ENCODE assay signal across 3 worm cellular contexts in the genomic region with DNA sequence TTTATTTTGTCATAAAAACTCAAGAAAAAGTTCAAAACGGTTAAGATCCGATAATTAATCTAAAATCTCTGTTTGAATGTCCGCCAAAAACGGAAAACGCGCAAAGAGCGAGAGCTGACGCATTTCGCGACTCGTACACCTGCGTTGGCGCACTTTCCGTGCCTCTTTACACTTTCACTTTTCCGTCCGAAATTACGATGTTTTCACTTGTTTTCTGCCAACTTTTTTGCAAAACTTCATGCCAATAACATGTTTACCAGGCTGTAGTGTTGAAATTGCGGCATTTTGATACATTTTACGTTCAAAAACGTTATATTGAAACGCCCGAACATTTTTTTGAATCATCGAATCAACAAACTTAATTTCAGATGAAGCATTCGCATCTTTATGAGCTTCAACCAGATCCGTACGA.
TF ChIP-seq lines count a peak whose summit lies in the region.

A gene (plus strand): TSS at position 369 of the 412 bp plus-strand sequence.

TF ChIP-seq in whole organism, L1 larva, 84 proteins besides CTCF, POLR2A, EP300 and RAD21 (continued from another document and continues in another):
- TF ChIP-seq nhr-77 (tag; optimal IDR thresholded peaks at IDR 0.05; lab: Kevin White, UChicago) (peak; percentile 88), ces-1 (GFP tag; optimal IDR thresholded peaks at IDR 0.05; lab: Kevin White, UChicago) (no peak), fkh-8 (tag; optimal IDR thresholded peaks at IDR 0.05; lab: Kevin White, UChicago) (peak; percentile 83), mab-9 (GFP tag; IDR thresholded peaks at IDR 0.05; lab: Robert Waterston, UW) (peak; percentile 88), unc-130 (tag; optimal IDR thresholded peaks at IDR 0.05; lab: Kevin White, UChicago) (peak; percentile 96), fos-1 (tag; optimal IDR thresholded peaks at IDR 0.05; lab: Kevin White, UChicago) (peak; percentile 83), ceh-90 (tag; optimal IDR thresholded peaks at IDR 0.05; lab: Kevin White, UChicago) (peak; percentile 55), xbp-1 (tag; optimal IDR thresholded peaks at IDR 0.05; lab: Kevin White, UChicago) (peak; percentile 94), hlh-4 (tag; optimal IDR thresholded peaks at IDR 0.05; lab: Kevin White, UChicago) (no peak), lsy-2 (tag; optimal IDR thresholded peaks at IDR 0.05; lab: Kevin White, UChicago) (peak; percentile 95 to 96), ztf-11 (tag; optimal IDR thresholded peaks at IDR 0.05; lab: Kevin White, UChicago) (peak; percentile 52 to 77), unc-98 (GFP tag; IDR thresholded peaks at IDR 0.05; lab: Robert Waterston, UW) (peak; percentile 17; the same call in 1 of the 2 replicates), lin-35 (GFP tag; optimal IDR thresholded peaks at IDR 0.05; lab: Kevin White, UChicago) (peak; percentile 99), nhr-76 (tag; optimal IDR thresholded peaks at IDR 0.05; lab: Kevin White, UChicago) (no peak), fkh-4 (tag; optimal IDR thresholded peaks at IDR 0.05; lab: Kevin White, UChicago; ENCODE audit: borderline replicate concordance) (peak; percentile 80), elt-2 (tag; optimal IDR thresholded peaks at IDR 0.05; lab: Kevin White, UChicago) (peak; percentile 82), unc-86 (tag; optimal IDR thresholded peaks at IDR 0.05; lab: Kevin White, UChicago) (peak; percentile 91), ceh-88 (GFP tag; IDR thresholded peaks at IDR 0.05; lab: Robert Waterston, UW) (peak; percentile 93), jun-1 (tag; optimal IDR thresholded peaks at IDR 0.05; lab: Kevin White, UChicago) (peak; percentile 92), mef-2 (tag; optimal IDR thresholded peaks at IDR 0.05; lab: Kevin White, UChicago) (peak; percentile 67), pqm-1 (tag; optimal IDR thresholded peaks at IDR 0.05; lab: Kevin White, UChicago) (no peak), vab-15 (tag; optimal IDR thresholded peaks at IDR 0.05; lab: Kevin White, UChicago) (peak; percentile 43), unc-30 (tag; optimal IDR thresholded peaks at IDR 0.05; lab: Kevin White, UChicago) (no peak), egl-27 (tag; optimal IDR thresholded peaks at IDR 0.05; lab: Kevin White, UChicago) (peak in 1 of 2 experiments; percentile 43), sptf-1 (tag; optimal IDR thresholded peaks at IDR 0.05; lab: Kevin White, UChicago) (no peak), nhr-237 (tag; optimal IDR thresholded peaks at IDR 0.05; lab: Kevin White, UChicago) (peak; percentile 51), sox-4 (tag; optimal IDR thresholded peaks at IDR 0.05; lab: Kevin White, UChicago) (peak; percentile 87), lin-13 (GFP tag; optimal IDR thresholded peaks at IDR 0.05; lab: Kevin White, UChicago) (peak; percentile 90), irx-1 (tag; optimal IDR thresholded peaks at IDR 0.05; lab: Kevin White, UChicago) (peak; percentile 93), alr-1 (tag; optimal IDR thresholded peaks at IDR 0.05; lab: Kevin White, UChicago; ENCODE audit: borderline replicate concordance) (no peak), tbx-2 (tag; optimal IDR thresholded peaks at IDR 0.05; lab: Kevin White, UChicago) (peak; percentile 97), dpl-1 (GFP tag; optimal IDR thresholded peaks at IDR 0.05; lab: Kevin White, UChicago) (peak; percentile 99), snu-23 (GFP tag; optimal IDR thresholded peaks at IDR 0.05; lab: Kevin White, UChicago) (peak; percentile 98), swsn-7 (tag; optimal IDR thresholded peaks at IDR 0.05; lab: Kevin White, UChicago) (peak; percentile 96), mdl-1 (tag; optimal IDR thresholded peaks at IDR 0.05; lab: Kevin White, UChicago) (peak in 1 of 2 experiments; percentile 82), nhr-28 (tag; optimal IDR thresholded peaks at IDR 0.05; lab: Kevin White, UChicago) (no peak), lin-15B (tag; optimal IDR thresholded peaks at IDR 0.05; lab: Kevin White, UChicago) (peak; percentile 89), Y116A8C.19 (tag; optimal IDR thresholded peaks at IDR 0.05; lab: Kevin White, UChicago; ENCODE audit: borderline replicate concordance) (peak; percentile 37), nhr-90 (tag; optimal IDR thresholded peaks at IDR 0.05; lab: Kevin White, UChicago; ENCODE audit: poor library complexity) (peak; percentile 98), C34B4.2 (tag; optimal IDR thresholded peaks at IDR 0.05; lab: Kevin White, UChicago) (peak; percentile 31), nhr-47 (tag; optimal IDR thresholded peaks at IDR 0.05; lab: Kevin White, UChicago) (peak; percentile 98)

TF ChIP-seq in whole organism, L3 larva, 47 proteins besides CTCF, POLR2A, EP300 and RAD21 (continued from another document):
- TF ChIP-seq nhr-76 (tag; optimal IDR thresholded peaks at IDR 0.05; lab: Kevin White, UChicago) (no peak), zag-1 (tag; optimal IDR thresholded peaks at IDR 0.05; lab: Kevin White, UChicago) (no peak), ama-1 (optimal IDR thresholded peaks at IDR 0.05; lab: Kevin White, UChicago) (peak; percentile 53), elt-2 (tag; optimal IDR thresholded peaks at IDR 0.05; lab: Kevin White, UChicago) (peak; percentile 62), nhr-237 (tag; optimal IDR thresholded peaks at IDR 0.05; lab: Kevin White, UChicago) (no peak), ztf-4 (tag; optimal IDR thresholded peaks at IDR 0.05; lab: Kevin White, UChicago) (peak; percentile 74), snpc-4 (tag; optimal IDR thresholded peaks at IDR 0.05; lab: Kevin White, UChicago) (peak; percentile 93), ZK546.5 (tag; optimal IDR thresholded peaks at IDR 0.05; lab: Kevin White, UChicago) (no peak), pha-4 (tag; optimal IDR thresholded peaks at IDR 0.05; lab: Kevin White, UChicago) (peak; percentile 94), nhr-23 (tag; optimal IDR thresholded peaks at IDR 0.05; lab: Kevin White, UChicago) (peak; percentile 97), ceh-9 (tag; optimal IDR thresholded peaks at IDR 0.05; lab: Kevin White, UChicago) (no peak), lsy-12 (tag; optimal IDR thresholded peaks at IDR 0.05; lab: Kevin White, UChicago) (peak; percentile 91), sea-2 (GFP tag; optimal IDR thresholded peaks at IDR 0.05; lab: Kevin White, UChicago) (no peak), ztf-11 (tag; optimal IDR thresholded peaks at IDR 0.05; lab: Kevin White, UChicago) (no peak), fos-1 (tag; optimal IDR thresholded peaks at IDR 0.05; lab: Kevin White, UChicago) (no peak), unc-62 (GFP tag; optimal IDR thresholded peaks at IDR 0.05; lab: Kevin White, UChicago) (no peak), skn-1 (tag; optimal IDR thresholded peaks at IDR 0.05; lab: Kevin White, UChicago) (peak; percentile 84), nhr-43 (tag; optimal IDR thresholded peaks at IDR 0.05; lab: Kevin White, UChicago; ENCODE audit: poor library complexity, severe bottlenecking) (peak; percentile 91), fkh-2 (tag; optimal IDR thresholded peaks at IDR 0.05; lab: Kevin White, UChicago) (no peak), egl-27 (tag; optimal IDR thresholded peaks at IDR 0.05; lab: Kevin White, UChicago) (peak; percentile 24), mml-1 (tag; optimal IDR thresholded peaks at IDR 0.05; lab: Kevin White, UChicago) (no peak), hmg-11 (tag; optimal IDR thresholded peaks at IDR 0.05; lab: Kevin White, UChicago) (peak; percentile 88), nhr-67 (tag; optimal IDR thresholded peaks at IDR 0.05; lab: Kevin White, UChicago) (no peak), lin-15B (tag; optimal IDR thresholded peaks at IDR 0.05; lab: Kevin White, UChicago) (peak; percentile 96), elt-1 (tag; optimal IDR thresholded peaks at IDR 0.05; lab: Kevin White, UChicago) (peak; percentile 69), fkh-10 (GFP tag; optimal IDR thresholded peaks at IDR 0.05; lab: Kevin White, UChicago) (no peak), nhr-12 (tag; optimal IDR thresholded peaks at IDR 0.05; lab: Kevin White, UChicago) (no peak), egl-5 (tag; optimal IDR thresholded peaks at IDR 0.05; lab: Kevin White, UChicago) (peak; percentile 92), pqm-1 (tag; optimal IDR thresholded peaks at IDR 0.05; lab: Kevin White, UChicago) (peak; percentile 42)

TF ChIP-seq in whole organism, young adult, 124 proteins besides CTCF, POLR2A, EP300 and RAD21 (continued from another document and continues in another):
- TF ChIP-seq ztf-18 (tag; optimal IDR thresholded peaks at IDR 0.05; lab: Kevin White, UChicago) (peak; percentile 98), K12H6.12 (tag; optimal IDR thresholded peaks at IDR 0.05; lab: Kevin White, UChicago) (peak; percentile 44), madf-8 (GFP tag; conservative IDR thresholded peaks at IDR 0.05; lab: Robert Waterston, UW) (peak; percentile 45), Y95B8A.8 (GFP tag; IDR thresholded peaks at IDR 0.05; lab: Robert Waterston, UW) (0 out of 2 replicates have a peak, but pooled peaks have one; percentile 19), D2030.7 (GFP tag; IDR thresholded peaks at IDR 0.05; lab: Robert Waterston, UW) (peak; percentile 87), nhr-27 (tag; optimal IDR thresholded peaks at IDR 0.05; lab: Kevin White, UChicago) (no peak), F57C9.4 (tag; optimal IDR thresholded peaks at IDR 0.05; lab: Kevin White, UChicago) (no peak), ceh-27 (GFP tag; optimal IDR thresholded peaks at IDR 0.05; lab: Kevin White, UChicago) (peak; percentile 85), athp-1 (tag; optimal IDR thresholded peaks at IDR 0.05; lab: Kevin White, UChicago) (peak; percentile 41), cebp-2 (GFP tag; IDR thresholded peaks at IDR 0.05; lab: Robert Waterston, UW) (no peak), tbx-9 (tag; optimal IDR thresholded peaks at IDR 0.05; lab: Kevin White, UChicago; ENCODE audit: borderline replicate concordance) (no peak), mxl-1 (tag; optimal IDR thresholded peaks at IDR 0.05; lab: Kevin White, UChicago) (no peak), F49E8.2 (tag; optimal IDR thresholded peaks at IDR 0.05; lab: Kevin White, UChicago; ENCODE audit: insufficient read depth) (peak; percentile 29), gei-17 (GFP tag; optimal IDR thresholded peaks at IDR 0.05; lab: Kevin White, UChicago) (peak; percentile 70), unc-130 (GFP tag; optimal IDR thresholded peaks at IDR 0.05; lab: Kevin White, UChicago) (peak; percentile 47), F55B11.4 (tag; optimal IDR thresholded peaks at IDR 0.05; lab: Kevin White, UChicago; ENCODE audit: borderline replicate concordance, insufficient read depth) (no peak), C17E4.6 (GFP tag; IDR thresholded peaks at IDR 0.05; lab: Robert Waterston, UW) (peak; percentile 76; the same call in 1 of the 2 replicates), Y67H2A.10 (GFP tag; conservative IDR thresholded peaks at IDR 0.05; lab: Robert Waterston, UW) (no peak), sdz-38 (tag; optimal IDR thresholded peaks at IDR 0.05; lab: Kevin White, UChicago) (no peak), him-1 (tag; optimal IDR thresholded peaks at IDR 0.05; lab: Kevin White, UChicago) (peak; percentile 53), xnd-1 (tag; optimal IDR thresholded peaks at IDR 0.05; lab: Kevin White, UChicago) (peak; percentile 59), F52B5.7 (tag; optimal IDR thresholded peaks at IDR 0.05; lab: Kevin White, UChicago) (no peak), F33H1.4 (GFP tag; IDR thresholded peaks at IDR 0.05; lab: Robert Waterston, UW) (peak; percentile 75), mes-4 (tag; optimal IDR thresholded peaks at IDR 0.05; lab: Kevin White, UChicago) (no peak), snpc-3.4 (tag; optimal IDR thresholded peaks at IDR 0.05; lab: Kevin White, UChicago) (peak; percentile 66), ceh-91 (GFP tag; IDR thresholded peaks at IDR 0.05; lab: Robert Waterston, UW) (peak; percentile 73), B0035.1 (tag; optimal IDR thresholded peaks at IDR 0.05; lab: Kevin White, UChicago) (no peak), ztf-3 (GFP tag; optimal IDR thresholded peaks at IDR 0.05; lab: Kevin White, UChicago) (no peak), Y79H2A.3 (GFP tag; conservative IDR thresholded peaks at IDR 0.05; lab: Robert Waterston, UW) (no peak), cebp-1 (GFP tag; IDR thresholded peaks at IDR 0.05; lab: Robert Waterston, UW) (peak; percentile 47; the same call in 1 of the 2 replicates), cebp-1 (tag; optimal IDR thresholded peaks at IDR 0.05; lab: Kevin White, UChicago) (peak; percentile 84), nhr-179 (tag; optimal IDR thresholded peaks at IDR 0.05; lab: Kevin White, UChicago) (no peak), hsf-1 (GFP tag; IDR thresholded peaks at IDR 0.05; lab: Robert Waterston, UW) (peak; percentile 75), sea-2 (GFP tag; IDR thresholded peaks at IDR 0.05; lab: Robert Waterston, UW) (no peak), lsl-1 (GFP tag; optimal IDR thresholded peaks at IDR 0.05; lab: Kevin White, UChicago) (peak; percentile 78), zfh-2 (GFP tag; conservative IDR thresholded peaks at IDR 0.05; lab: Robert Waterston, UW) (peak; percentile 56; the same call in 1 of the 2 replicates), nhr-120 (GFP tag; IDR thresholded peaks at IDR 0.05; lab: Robert Waterston, UW) (no peak), zim-3 (tag; optimal IDR thresholded peaks at IDR 0.05; lab: Kevin White, UChicago) (peak; percentile 25), K11D2.4 (GFP tag; IDR thresholded peaks at IDR 0.05; lab: Robert Waterston, UW) (peak; percentile 91), hlh-12 (tag; optimal IDR thresholded peaks at IDR 0.05; lab: Kevin White, UChicago) (no peak), hmg-1.2 (GFP tag; IDR thresholded peaks at IDR 0.05; lab: Robert Waterston, UW) (peak; percentile 68), dox-1 (GFP tag; IDR thresholded peaks at IDR 0.05; lab: Robert Waterston, UW) (peak; percentile 96), madf-10 (tag; optimal IDR thresholded peaks at IDR 0.05; lab: Kevin White, UChicago) (peak; percentile 51), F57A8.1 (GFP tag; optimal IDR thresholded peaks at IDR 0.05; lab: Kevin White, UChicago) (no peak), egrh-3 (GFP tag; IDR thresholded peaks at IDR 0.05; lab: Robert Waterston, UW) (no peak), atf-7 (tag; optimal IDR thresholded peaks at IDR 0.05; lab: Kevin White, UChicago) (peak; percentile 42), hlh-26 (GFP tag; conservative IDR thresholded peaks at IDR 0.05; lab: Robert Waterston, UW) (no peak), nhr-90 (tag; optimal IDR thresholded peaks at IDR 0.05; lab: Kevin White, UChicago) (no peak), madf-3 (GFP tag; IDR thresholded peaks at IDR 0.05; lab: Robert Waterston, UW) (peak; percentile 93), akir-1 (GFP tag; optimal IDR thresholded peaks at IDR 0.05; lab: Kevin White, UChicago) (peak; percentile 11), T26A5.8 (tag; optimal IDR thresholded peaks at IDR 0.05; lab: Kevin White, UChicago) (no peak), chd-7 (tag; optimal IDR thresholded peaks at IDR 0.05; lab: Kevin White, UChicago) (peak; percentile 36), somi-1 (GFP tag; optimal IDR thresholded peaks at IDR 0.05; lab: Kevin White, UChicago) (peak; percentile 55), let-607 (tag; optimal IDR thresholded peaks at IDR 0.05; lab: Kevin White, UChicago) (peak; percentile 70 to 87), ccch-3 (GFP tag; optimal IDR thresholded peaks at IDR 0.05; lab: Kevin White, UChicago) (no peak), ceh-58 (GFP tag; IDR thresholded peaks at IDR 0.05; lab: Robert Waterston, UW) (no peak), B0019.2 (GFP tag; conservative IDR thresholded peaks at IDR 0.05; lab: Robert Waterston, UW) (no peak; the same call in 1 of the 2 replicates), lsy-27 (tag; optimal IDR thresholded peaks at IDR 0.05; lab: Kevin White, UChicago; ENCODE audit: borderline replicate concordance, insufficient read depth) (no peak), mel-28 (tag; optimal IDR thresholded peaks at IDR 0.05; lab: Kevin White, UChicago; ENCODE audit: borderline replicate concordance) (no peak), snpc-1.1 (tag; optimal IDR thresholded peaks at IDR 0.05; lab: Kevin White, UChicago; ENCODE audit: insufficient read depth) (peak; percentile 76), snpc-1.3 (tag; optimal IDR thresholded peaks at IDR 0.05; lab: Kevin White, UChicago; ENCODE audit: insufficient read depth) (peak; percentile 89), rpc-1 (optimal IDR thresholded peaks at IDR 0.05; lab: Kevin White, UChicago) (no peak), rpc-1 (tag; optimal IDR thresholded peaks at IDR 0.05; lab: Kevin White, UChicago) (no peak), efl-1 (GFP tag; optimal IDR thresholded peaks at IDR 0.05; lab: Kevin White, UChicago) (peak; percentile 91), nfyb-1 (GFP tag; IDR thresholded peaks at IDR 0.05; lab: Robert Waterston, UW) (peak; percentile 89)
